Fruit fly (Drosophila melanogaster): Measurements from ENCODE around the gene Jon74E.

Gene Jon74E

DNA sequence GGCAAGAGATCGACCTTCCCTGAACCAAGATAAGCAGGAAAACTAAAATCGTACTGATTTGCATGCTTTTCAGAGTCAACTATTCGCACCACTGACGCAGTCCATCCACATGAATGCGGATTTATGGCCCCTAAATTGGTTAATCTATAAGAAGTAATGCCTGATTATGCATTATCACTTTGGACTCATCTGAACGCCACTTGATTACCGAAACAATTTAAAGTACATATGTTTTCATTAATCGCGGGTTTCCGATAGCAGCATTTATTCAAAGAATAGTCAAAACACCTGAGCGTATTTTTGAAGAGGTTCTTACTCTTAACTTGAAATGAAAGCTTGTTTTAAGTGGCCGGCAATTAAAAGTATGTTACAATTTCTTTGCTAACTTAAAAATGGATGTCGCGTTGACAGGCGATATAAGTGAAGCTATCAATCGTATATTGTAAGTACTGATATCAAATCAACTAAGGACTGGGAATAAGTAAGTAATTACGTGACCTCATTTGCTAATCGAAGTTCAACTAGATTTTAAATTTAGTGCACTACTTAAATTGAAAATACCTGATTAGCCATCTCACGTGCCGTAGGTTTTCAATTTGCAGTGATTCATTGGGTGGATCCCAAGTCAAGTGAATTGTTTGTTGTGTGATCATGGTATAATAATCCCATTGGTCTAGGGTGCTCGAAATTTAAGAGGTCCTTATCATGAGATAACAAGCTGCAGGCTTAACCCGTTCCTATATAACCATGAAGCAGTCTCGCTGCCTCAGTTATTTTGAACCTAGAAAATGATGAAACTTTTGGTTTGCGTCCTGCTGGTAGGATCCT is at the start of gene Jon74E, which contains the start of gene CG7542:
Gene Jon74E (minus strand): TSS at position 79 of the 828 bp plus-strand sequence.
Gene CG7542 (plus strand): TSS at position 778 of the 828 bp plus-strand sequence.
- TF ChIP-seq noc (tag; optimal IDR thresholded peaks at IDR 0.05): no peak

DNA sequence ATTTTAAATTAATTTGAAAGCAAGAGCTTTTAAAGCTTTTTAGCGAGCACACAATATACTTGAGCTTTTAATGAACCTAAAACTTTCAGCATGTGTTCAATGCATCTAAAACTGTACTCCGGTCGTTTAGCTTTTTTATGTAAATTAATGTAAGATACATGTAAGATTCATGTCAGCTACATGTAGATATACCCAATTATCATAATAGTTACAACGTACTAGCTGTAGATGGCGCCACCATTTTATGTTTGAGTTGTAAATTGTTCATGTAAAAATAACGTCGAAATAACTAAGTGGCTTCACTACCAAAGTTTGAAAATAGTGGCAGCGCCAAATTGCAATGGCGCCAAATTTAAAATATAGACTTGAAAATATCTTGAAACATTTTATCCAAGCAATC is 48.0 kb upstream of the Jon74E start:
- no peak for TF ChIP-seq noc (tag; optimal IDR thresholded peaks at IDR 0.05)

DNA sequence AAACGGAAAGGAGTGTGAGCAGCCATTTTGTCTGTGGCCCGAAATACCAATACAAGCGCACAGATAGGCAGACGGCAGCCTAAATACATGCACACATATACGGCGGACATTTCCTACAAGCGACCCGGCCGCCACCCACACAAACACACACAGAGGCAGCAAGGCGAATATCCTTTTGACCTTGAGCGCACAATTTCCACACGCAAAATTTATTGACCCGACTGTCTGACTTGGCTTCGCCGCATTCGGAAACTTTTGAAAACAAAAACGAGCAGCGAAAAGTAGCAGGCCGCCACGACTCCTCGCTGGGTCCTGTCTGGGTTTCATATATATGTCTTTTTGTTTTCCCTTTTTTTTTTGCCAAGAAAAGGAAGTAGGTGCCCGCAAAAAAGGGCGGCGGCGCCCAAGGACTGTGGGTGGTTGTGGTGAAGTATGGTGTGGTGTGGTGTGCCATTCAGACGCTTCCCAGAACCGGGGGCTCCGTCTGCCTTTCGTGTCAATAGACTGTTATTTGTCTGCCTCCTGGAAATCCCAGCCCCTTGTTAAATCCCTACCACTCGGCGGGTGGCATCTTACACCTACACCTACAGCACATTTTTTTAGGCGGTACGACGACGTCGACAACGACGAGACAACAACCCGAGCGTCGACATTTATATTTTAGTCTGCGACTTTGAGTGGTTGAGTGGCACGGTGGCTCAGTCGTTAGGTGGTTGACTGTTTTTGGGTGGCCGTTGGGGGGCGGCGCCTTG is 47.1 kb upstream of the Jon74E start:
- TF ChIP-seq noc (tag; optimal IDR thresholded peaks at IDR 0.05): no peak

DNA sequence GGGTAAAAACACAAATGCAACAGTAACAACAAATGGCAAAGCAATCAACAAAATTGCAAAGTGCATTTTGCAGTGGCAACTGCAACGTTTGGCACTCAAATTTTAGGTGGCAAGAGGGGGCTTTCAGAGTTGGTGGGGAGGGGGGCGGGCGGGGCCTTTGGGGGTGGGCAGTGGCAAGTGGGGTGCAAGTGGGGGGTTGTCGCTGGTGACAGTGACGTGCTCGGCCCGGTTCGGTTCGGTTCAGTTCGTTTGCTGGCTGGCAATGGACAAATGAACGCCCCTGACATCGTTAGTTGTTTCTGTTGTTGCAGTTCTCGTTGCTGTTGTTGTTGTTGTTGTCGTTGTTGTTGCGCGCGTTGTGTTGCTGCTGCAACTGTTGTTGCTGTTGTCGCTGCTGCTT is 44.2 kb upstream of the Jon74E start:
- TF ChIP-seq noc (tag; optimal IDR thresholded peaks at IDR 0.05): no peak

DNA sequence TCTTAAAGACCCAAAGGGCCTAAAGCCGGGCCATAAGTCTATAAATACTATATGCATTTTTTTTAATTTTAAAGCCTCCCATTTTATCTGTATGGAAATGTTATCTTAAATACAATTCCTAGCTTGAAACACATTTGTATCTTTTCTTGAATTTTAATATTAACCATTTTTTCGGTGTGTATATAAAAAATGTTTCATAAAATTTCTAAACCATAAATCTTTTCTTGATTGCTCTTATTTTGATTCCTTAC is 42.2 kb upstream of the Jon74E start:
- TF ChIP-seq noc (tag; optimal IDR thresholded peaks at IDR 0.05): no peak

DNA sequence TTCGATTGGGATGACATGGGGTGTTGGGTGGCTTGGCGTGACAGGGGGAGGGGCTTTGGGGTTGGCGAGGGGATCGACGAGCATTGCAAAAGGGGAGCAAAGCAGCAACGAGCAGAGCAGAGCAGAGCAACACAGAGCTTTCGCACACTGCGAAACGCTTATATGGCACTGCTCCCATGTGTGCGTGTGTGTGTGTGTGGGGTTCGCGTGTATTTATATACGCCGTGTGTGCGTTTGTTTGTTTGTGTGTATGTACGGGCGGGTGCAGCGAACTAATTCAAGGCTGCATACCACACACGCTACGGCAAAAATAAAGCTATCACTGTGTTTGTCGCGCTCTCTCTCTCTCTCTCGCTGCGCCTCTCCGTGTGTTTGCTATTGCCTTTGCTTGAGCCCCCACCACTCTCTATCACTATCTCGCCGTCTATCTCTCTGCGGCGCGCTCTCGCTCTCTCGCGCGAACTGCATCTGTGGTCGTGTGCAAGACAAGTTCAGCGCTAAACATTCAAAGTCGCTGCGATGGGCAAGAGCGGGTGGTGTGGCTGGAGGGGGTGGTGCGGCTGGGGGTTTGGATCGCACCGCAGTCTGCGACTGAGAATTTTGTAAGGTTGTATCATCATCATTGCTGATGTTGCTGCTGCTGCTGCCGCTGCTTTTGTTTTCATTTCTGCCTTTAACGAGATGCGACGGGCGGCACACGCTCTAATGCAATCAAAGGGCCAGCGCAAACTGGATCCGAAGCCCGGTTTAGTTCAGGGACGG is 41.7 kb upstream of the Jon74E start:
- no peak for TF ChIP-seq noc (tag; optimal IDR thresholded peaks at IDR 0.05)

DNA sequence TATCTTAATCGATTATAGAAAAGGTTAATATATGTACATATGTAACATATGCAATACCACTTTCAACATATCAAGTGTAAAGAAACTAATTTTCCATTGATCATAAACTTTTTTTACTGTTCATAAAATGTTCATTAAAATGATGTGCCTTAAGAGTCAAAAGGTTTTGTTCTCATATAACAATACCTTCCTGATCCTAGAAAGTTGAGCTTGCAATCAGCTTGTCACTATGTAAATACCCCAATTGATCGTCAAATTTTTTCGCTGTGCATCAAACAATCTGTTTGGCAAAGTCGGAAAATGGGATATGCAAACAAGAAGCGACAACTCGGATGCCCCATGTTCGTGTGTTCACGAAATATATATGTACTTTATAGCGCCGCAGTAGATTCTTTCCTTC is 41.1 kb upstream of the Jon74E start:
- no peak for TF ChIP-seq noc (tag; optimal IDR thresholded peaks at IDR 0.05)

DNA sequence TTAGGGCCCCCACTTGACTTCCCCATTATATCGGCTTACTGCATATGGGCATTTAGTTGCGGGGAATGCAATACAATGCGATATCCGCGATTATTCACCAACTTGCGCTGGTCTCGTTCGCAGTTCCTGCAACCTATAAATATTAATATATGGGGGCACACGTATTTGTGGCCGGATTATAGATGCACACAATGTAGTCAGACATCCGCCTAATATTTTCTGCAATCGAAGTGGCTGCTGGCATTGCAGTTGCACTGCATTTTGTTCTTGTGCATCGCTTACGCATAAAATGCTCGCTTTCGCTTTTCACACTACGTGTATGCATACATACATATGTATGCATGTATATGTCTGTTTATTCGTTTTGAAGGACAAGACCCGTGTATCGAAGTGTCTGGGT is 39.8 kb upstream of the Jon74E start:
- TF ChIP-seq noc (tag; optimal IDR thresholded peaks at IDR 0.05): no peak

DNA sequence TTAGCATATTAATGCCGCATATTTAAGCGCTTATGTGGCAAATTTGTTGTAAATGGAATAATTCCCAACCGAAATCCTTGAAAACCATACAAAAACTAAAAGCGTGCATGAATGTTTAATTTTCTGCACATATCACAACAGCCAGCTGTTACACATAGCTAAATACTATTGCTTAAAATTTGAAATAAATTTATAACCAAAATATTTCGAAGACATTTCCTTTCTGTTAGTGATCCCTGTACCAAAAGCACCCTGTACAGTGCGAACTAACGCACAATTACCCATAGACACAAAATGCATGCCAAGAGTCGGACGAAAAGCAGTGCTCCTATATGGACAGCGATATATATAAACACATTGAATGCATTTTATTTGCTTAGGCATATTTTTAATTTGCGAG is 39.0 kb upstream of the Jon74E start:
- TF ChIP-seq noc (tag; optimal IDR thresholded peaks at IDR 0.05): no peak

DNA sequence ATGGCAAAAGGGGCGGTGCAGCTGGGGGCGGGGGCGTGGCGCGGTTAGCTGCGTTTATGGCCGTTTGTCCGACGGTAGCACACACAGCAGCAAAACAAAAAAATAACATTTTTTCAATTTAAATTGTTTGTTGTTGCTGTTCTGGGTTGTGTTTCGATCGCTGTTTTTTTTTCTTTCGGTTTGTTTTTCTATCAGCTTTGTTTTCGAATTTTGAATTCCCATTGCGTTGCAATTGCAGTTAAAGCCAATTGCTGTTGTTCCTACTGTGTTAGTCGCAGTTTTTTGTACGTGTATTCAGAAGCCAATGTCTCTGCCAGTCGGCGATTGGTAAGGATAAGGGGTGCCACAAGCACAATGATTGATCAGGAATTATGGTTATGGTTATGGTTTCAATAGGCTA is 38.4 kb upstream of the Jon74E start:
- TF ChIP-seq noc (tag; optimal IDR thresholded peaks at IDR 0.05): no peak

DNA sequence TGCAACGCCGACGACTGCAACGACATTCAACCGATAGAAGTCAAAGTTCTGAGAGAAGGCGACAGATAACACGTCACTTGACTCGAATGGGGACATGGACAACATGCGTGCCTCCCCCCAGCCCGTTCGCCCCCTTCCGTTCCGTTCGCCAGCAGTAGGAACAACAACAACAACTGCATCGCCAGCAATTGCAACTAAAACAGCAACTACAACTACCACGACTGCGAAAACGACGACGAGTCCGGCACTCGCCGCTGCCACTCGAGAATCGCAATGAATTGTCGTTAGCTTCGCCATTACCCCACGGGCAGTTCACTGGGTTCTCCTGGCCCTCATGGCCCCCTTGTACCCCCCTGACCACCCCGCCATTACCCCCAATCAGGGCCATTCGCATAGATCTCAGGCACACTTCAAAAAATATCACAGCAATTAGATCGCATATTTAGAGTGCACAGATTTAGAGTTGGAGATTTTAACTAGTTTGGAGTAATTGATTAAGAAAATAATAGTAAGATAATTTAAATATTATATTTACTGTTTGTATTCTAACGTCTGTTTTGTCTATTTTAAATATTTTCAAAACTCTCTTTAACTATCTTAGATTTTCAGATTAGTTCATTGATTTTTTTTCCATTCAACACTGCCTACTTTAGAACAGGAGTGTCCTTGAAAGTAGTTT is 37.6 kb upstream of the Jon74E start:
- no peak for TF ChIP-seq noc (tag; optimal IDR thresholded peaks at IDR 0.05)

DNA sequence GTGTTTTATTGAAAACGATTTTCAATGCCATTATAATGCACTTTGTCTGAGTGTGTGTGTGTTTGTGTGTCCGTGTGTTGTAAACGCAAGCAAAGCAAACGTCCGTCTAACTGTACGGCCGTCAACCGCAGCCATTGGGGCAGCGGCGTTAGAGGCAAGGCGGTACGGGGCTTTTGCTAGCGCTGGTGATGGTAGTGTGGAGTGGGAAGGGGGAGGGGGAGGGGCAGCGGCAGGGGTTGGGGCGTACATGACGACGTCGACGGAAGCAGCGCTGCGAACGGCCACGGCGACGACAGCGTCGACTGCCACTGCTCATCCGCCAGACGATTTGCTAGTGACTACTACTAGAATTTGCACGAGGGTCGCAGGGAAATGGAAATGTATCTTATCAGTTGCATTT is 35.8 kb upstream of the Jon74E start:
- TF ChIP-seq noc (tag; optimal IDR thresholded peaks at IDR 0.05): no peak

DNA sequence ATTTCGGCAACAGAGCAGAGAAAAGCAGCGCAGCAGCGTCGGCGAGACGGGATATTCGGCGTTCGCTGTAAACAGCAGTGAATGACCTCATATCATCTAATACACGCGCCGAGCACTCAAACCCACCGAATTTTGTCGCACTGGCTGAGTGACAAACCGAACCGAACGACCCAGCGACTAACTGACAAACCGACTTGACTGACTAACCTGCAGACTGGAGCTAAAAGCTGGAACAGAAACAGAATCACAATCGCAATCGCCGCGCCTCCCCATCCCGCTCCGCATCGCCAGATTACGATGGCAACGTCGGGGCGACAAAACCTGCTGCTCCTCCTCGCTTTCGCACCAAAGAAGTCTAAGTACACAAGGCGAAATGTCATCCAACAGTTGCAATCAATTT is 30.7 kb upstream of the Jon74E start:
- no peak for TF ChIP-seq noc (tag; optimal IDR thresholded peaks at IDR 0.05)

DNA sequence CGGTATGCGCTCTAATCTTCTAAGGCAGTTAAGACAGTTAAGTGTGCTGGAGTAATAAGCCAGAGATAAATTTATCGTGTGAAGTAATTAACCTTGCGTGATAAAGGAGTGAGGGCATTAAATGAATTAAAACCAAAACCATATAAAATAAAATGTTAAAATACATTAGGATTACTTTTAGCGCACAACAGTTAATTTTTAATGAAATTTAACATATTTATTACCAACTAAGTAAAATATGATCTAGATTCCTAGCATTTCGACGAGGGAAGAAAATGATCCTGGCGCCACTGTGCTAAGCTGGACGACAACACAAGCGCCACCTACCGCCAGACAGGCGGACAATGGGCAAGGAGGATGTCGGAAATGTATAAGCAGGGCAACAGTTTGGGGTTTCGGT is 30.2 kb upstream of the Jon74E start:
- no peak for TF ChIP-seq noc (tag; optimal IDR thresholded peaks at IDR 0.05)

DNA sequence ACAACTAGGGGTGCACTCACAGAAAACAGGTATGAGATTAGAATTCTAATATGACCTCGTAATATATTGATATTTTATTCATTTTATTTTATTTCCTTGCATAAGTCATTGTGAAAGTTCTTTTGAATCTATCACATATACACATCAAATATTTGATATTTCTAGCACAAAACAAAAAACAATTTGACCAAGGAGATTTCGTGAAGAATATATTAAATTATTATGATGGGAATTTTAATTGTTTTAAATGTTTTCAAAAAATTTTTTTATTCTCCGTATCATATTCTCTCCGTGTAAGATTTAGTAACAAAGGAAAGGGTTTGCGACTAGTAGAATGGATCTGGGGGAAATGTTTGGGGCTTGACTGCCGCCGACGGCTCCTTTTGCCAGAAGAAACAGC is 29.5 kb upstream of the Jon74E start:
- TF ChIP-seq noc (tag; optimal IDR thresholded peaks at IDR 0.05): no peak

All from whole organism, larva.